Worm (Caenorhabditis elegans) whole organism, L4 larva: ENCODE data around the gene K09G1.2.

Source experiments
- D1046.2 ChIP-seq: fragments of 200-800 bp; sonication (Bioruptor generic); IDR thresholded peaks from 2 replicates; pipeline ENCODE4 v1.3.6; 2022; ENCODE audit warnings: missing genetic modification characterization, missing compliant biosample characterization
- F44E2.7 ChIP-seq: fragments of 200-800 bp; sonication (Bioruptor generic); IDR thresholded peaks from 2 replicates; pipeline ENCODE4 v2.1.2; 2022; ENCODE audit warnings: missing genetic modification characterization, missing compliant biosample characterization
- T20F7.1 ChIP-seq: fragments of 200-800 bp; sonication (Bioruptor generic); optimal IDR thresholded peaks from 2 replicates; lab custom pipeline; 2018; ENCODE audit warnings: mild to moderate bottlenecking, missing genetic modification characterization, missing compliant biosample characterization
- Y48G9A.11 ChIP-seq: fragments of 200-800 bp; sonication (Bioruptor generic); IDR thresholded peaks from 2 replicates; pipeline ENCODE4 v1.3.6; 2022; ENCODE audit warnings: missing genetic modification reagents, missing genetic modification characterization, missing compliant biosample characterization
- ZK337.2 ChIP-seq: fragments of 200-800 bp; sonication (Bioruptor generic); IDR thresholded peaks from 2 replicates; pipeline ENCODE4 v1.3.6; 2022; ENCODE audit warnings: missing genetic modification reagents, missing genetic modification characterization, missing compliant biosample characterization
- attf-4 ChIP-seq: sonication (generic microtip); optimal IDR thresholded peaks from 3 replicates; lab custom pipeline; 2017; ENCODE audit warnings: missing biosample characterization, missing genetic modification characterization
- ceh-44 ChIP-seq: fragments of 200-800 bp; sonication (Bioruptor generic); IDR thresholded peaks from 2 replicates; pipeline ENCODE4 v1.3.6; 2022; ENCODE audit warnings: missing genetic modification reagents, missing genetic modification characterization, missing compliant biosample characterization
- ceh-82 ChIP-seq: sonication (generic microtip); optimal IDR thresholded peaks from 2 replicates; lab custom pipeline; 2017; ENCODE audit warnings: missing biosample characterization, missing genetic modification characterization
- cey-2 ChIP-seq: sonication (generic microtip); optimal IDR thresholded peaks from 3 replicates; lab custom pipeline; 2017; ENCODE audit warnings: missing genetic modification characterization, mild to moderate bottlenecking, missing compliant biosample characterization, antibody characterized with exemption, borderline replicate concordance; ENCODE audit not compliant: insufficient read depth
- ctbp-1 ChIP-seq: fragments of 200-800 bp; sonication (Bioruptor generic); IDR thresholded peaks from 2 replicates; pipeline ENCODE4 v1.3.6; 2022; ENCODE audit warnings: missing genetic modification reagents, missing genetic modification characterization, missing compliant biosample characterization
- duxl-1 ChIP-seq: sonication (generic microtip); optimal IDR thresholded peaks from 2 replicates; lab custom pipeline; 2016; ENCODE audit warnings: mild to moderate bottlenecking, missing genetic modification characterization, moderate library complexity, missing compliant biosample characterization; ENCODE audit not compliant: poor library complexity
- dve-1 ChIP-seq: sonication (generic microtip); optimal IDR thresholded peaks from 2 replicates; lab custom pipeline; 2017; ENCODE audit warnings: antibody characterized with exemption, mild to moderate bottlenecking, missing genetic modification characterization, missing compliant biosample characterization; ENCODE audit not compliant: insufficient read depth
- egl-27 ChIP-seq: sonication (generic microtip); optimal IDR thresholded peaks from 3 replicates; lab custom pipeline; 2017; ENCODE audit warnings: missing biosample characterization, missing genetic modification reagents, missing genetic modification characterization
- egl-43 ChIP-seq: fragments of 200-800 bp; sonication (Bioruptor generic); IDR thresholded peaks from 2 replicates; pipeline ENCODE4 v1.3.6; 2022; ENCODE audit warnings: missing genetic modification reagents, missing genetic modification characterization, missing compliant biosample characterization
- fkh-10 ChIP-seq: fragments of 150-350 bp; optimal IDR thresholded peaks from 2 replicates; lab custom pipeline; 2014; ENCODE audit warnings: missing biosample characterization, missing genetic modification reagents, missing genetic modification characterization
- hlh-30 ChIP-seq: sonication (generic microtip); optimal IDR thresholded peaks from 2 replicates; lab custom pipeline; 2017; ENCODE audit warnings: antibody characterized with exemption, mild to moderate bottlenecking, missing genetic modification characterization, missing compliant biosample characterization; ENCODE audit not compliant: insufficient read depth
- lim-7 ChIP-seq: fragments of 200-800 bp; sonication (Bioruptor generic); IDR thresholded peaks from 2 replicates; pipeline ENCODE4 v1.3.6; 2022; ENCODE audit warnings: missing genetic modification characterization, missing compliant biosample characterization
- lin-13 ChIP-seq: fragments of 150-350 bp; optimal IDR thresholded peaks from 2 replicates; lab custom pipeline; 2014; ENCODE audit warnings: missing biosample characterization, missing genetic modification reagents, missing genetic modification characterization
- lin-15B ChIP-seq: fragments of 150-350 bp; sonication (generic microtip); optimal IDR thresholded peaks from 3 replicates; lab custom pipeline; 2014; ENCODE audit warnings: missing biosample characterization, missing genetic modification characterization
- lin-38 ChIP-seq: fragments of 200-800 bp; sonication (Bioruptor generic); IDR thresholded peaks from 2 replicates; pipeline ENCODE4 v1.3.6; 2022; ENCODE audit warnings: missing genetic modification reagents, missing genetic modification characterization, missing compliant biosample characterization
- madf-5 ChIP-seq, 2 experiments: fragments of 200-800 bp; sonication (Bioruptor generic); IDR thresholded peaks; 2 replicates each; pipeline ENCODE4 v1.3.6; 2022; ENCODE audit warnings: missing compliant biosample characterization in 2 of 2, missing genetic modification characterization in 2 of 2
- mdt-29 ChIP-seq: fragments of 200-800 bp; sonication (Bioruptor generic); IDR thresholded peaks from 2 replicates; pipeline ENCODE4 v1.3.6; 2022; ENCODE audit warnings: missing genetic modification reagents, missing genetic modification characterization, missing compliant biosample characterization
- mep-1 ChIP-seq: fragments of 150-350 bp; sonication (generic microtip); optimal IDR thresholded peaks from 3 replicates; lab custom pipeline; 2014; ENCODE audit warnings: missing biosample characterization, missing genetic modification characterization
- nhr-102 ChIP-seq: sonication (generic microtip); optimal IDR thresholded peaks from 2 replicates; lab custom pipeline; 2016; ENCODE audit warnings: mild to moderate bottlenecking, missing genetic modification characterization, moderate library complexity, missing compliant biosample characterization
- nhr-237 ChIP-seq: sonication (generic microtip); optimal IDR thresholded peaks from 2 replicates; lab custom pipeline; 2017; ENCODE audit warnings: missing biosample characterization, missing genetic modification characterization
- nhr-25 ChIP-seq: sonication (generic microtip); optimal IDR thresholded peaks from 2 replicates; lab custom pipeline; 2017; ENCODE audit warnings: missing genetic modification characterization, mild to moderate bottlenecking, missing compliant biosample characterization, antibody characterized with exemption, moderate library complexity, borderline replicate concordance; ENCODE audit not compliant: insufficient read depth
- nhr-28 ChIP-seq: fragments of 150-350 bp; optimal IDR thresholded peaks from 2 replicates; lab custom pipeline; 2014; ENCODE audit warnings: missing biosample characterization, missing genetic modification characterization
- nhr-42 ChIP-seq: fragments of 200-800 bp; sonication (Bioruptor generic); IDR thresholded peaks from 2 replicates; pipeline ENCODE4 v1.3.6; 2022; ENCODE audit warnings: missing genetic modification characterization, missing compliant biosample characterization
- nhr-77 ChIP-seq: fragments of 150-350 bp; optimal IDR thresholded peaks from 2 replicates; lab custom pipeline; 2014; ENCODE audit warnings: missing biosample characterization, missing genetic modification characterization
- php-3 ChIP-seq: fragments of 200-800 bp; sonication (Bioruptor generic); IDR thresholded peaks from 2 replicates; pipeline ENCODE4 v1.3.6; 2022; ENCODE audit warnings: missing genetic modification reagents, missing genetic modification characterization, missing compliant biosample characterization
- pqm-1 ChIP-seq: sonication (generic microtip); optimal IDR thresholded peaks from 2 replicates; lab custom pipeline; 2017; ENCODE audit warnings: missing biosample characterization, missing genetic modification characterization
- sdz-12 ChIP-seq: fragments of 200-800 bp; sonication (Bioruptor generic); optimal IDR thresholded peaks from 2 replicates; lab custom pipeline; 2018; ENCODE audit warnings: mild to moderate bottlenecking, missing genetic modification characterization, missing compliant biosample characterization
- set-16 ChIP-seq: fragments of 200-800 bp; sonication (Bioruptor generic); IDR thresholded peaks from 2 replicates; pipeline ENCODE4 v1.3.6; 2022; ENCODE audit warnings: missing genetic modification reagents, missing genetic modification characterization, missing compliant biosample characterization
- unc-130 ChIP-seq: sonication (generic microtip); optimal IDR thresholded peaks from 2 replicates; lab custom pipeline; 2016; ENCODE audit warnings: missing genetic modification reagents, missing genetic modification characterization, missing compliant biosample characterization
- unc-62 ChIP-seq, 3 experiments: fragments of 150-350 bp in 1 of 3; sonication (generic microtip); optimal IDR thresholded peaks in 2 of 3; peaks in 1 of 3; 1 replicate in 1 of 3; 2 replicates in 2 of 3; lab custom pipeline; 2014 to 2017; ENCODE audit warnings: missing biosample characterization in 3 of 3, missing genetic modification characterization in 3 of 3, missing genetic modification reagents in 3 of 3, missing genotype in 1 of 3
- zag-1 ChIP-seq: fragments of 150-350 bp; optimal IDR thresholded peaks from 2 replicates; lab custom pipeline; 2014; ENCODE audit warnings: missing biosample characterization, missing genetic modification characterization
- zfp-3 ChIP-seq: fragments of 200-800 bp; sonication (Bioruptor generic); conservative IDR thresholded peaks from 2 replicates; pipeline ENCODE4 v1.3.6; 2022; ENCODE audit warnings: missing genetic modification reagents, missing genetic modification characterization, missing compliant biosample characterization
- zip-11 ChIP-seq: fragments of 200-800 bp; sonication (Bioruptor generic); IDR thresholded peaks from 2 replicates; pipeline ENCODE4 v1.3.6; 2022; ENCODE audit warnings: missing genetic modification characterization, missing compliant biosample characterization
- zip-2 ChIP-seq: fragments of 150-350 bp; optimal IDR thresholded peaks from 2 replicates; lab custom pipeline; 2014; ENCODE audit warnings: missing biosample characterization, missing genetic modification characterization

Gene K09G1.2

ce11 chrV:9629643-9630042 lies 39.2 kb downstream of the K09G1.2 start, which contains the start of gene col-146:
Gene col-146, plus strand, starts transcription at chrV:9629943.
- TF ChIP-seq T20F7.1 (GFP tag; lab: Kevin White, UChicago) (no peak), mdt-29 (no peak), nhr-77 (tag; lab: Kevin White, UChicago) (no peak), nhr-28 (tag; lab: Kevin White, UChicago) (no peak), zfp-3 (GFP tag; lab: Robert Waterston, UW) (no peak), lin-38 (GFP tag; lab: Robert Waterston, UW) (no peak), ZK337.2 (GFP tag; lab: Robert Waterston, UW) (no peak), zip-11 (no peak), sdz-12 (no peak), Y48G9A.11 (GFP tag; lab: Robert Waterston, UW) (no peak), egl-27 (tag; lab: Kevin White, UChicago) (no peak), lin-13 (GFP tag; lab: Kevin White, UChicago) (no peak), ceh-44 (GFP tag; lab: Robert Waterston, UW) (no peak)

- TF ChIP-seq lin-38 (GFP tag; lab: Robert Waterston, UW) (0 out of 2 replicates have a peak, but pooled peaks have one; percentile 23), ctbp-1 (0 out of 2 replicates have a peak, but pooled peaks have one; percentile 14), unc-130 (GFP tag; lab: Kevin White, UChicago) (no peak), F44E2.7 (GFP tag; lab: Robert Waterston, UW) (0 out of 2 replicates have a peak, but pooled peaks have one; percentile 47), D1046.2 (GFP tag; lab: Robert Waterston, UW) (no peak), mep-1 (tag; lab: Kevin White, UChicago) (no peak), Y48G9A.11 (GFP tag; lab: Robert Waterston, UW) (0 out of 2 replicates have a peak, but pooled peaks have one; percentile 46), madf-5 (GFP tag; IDR thresholded peaks at IDR 0.05; lab: Robert Waterston, UW) (peak in 1 of 2 experiments; percentile 29; a peak in 1 of 4 replicates), unc-62 (GFP tag; optimal IDR thresholded peaks at IDR 0.05 in 1 of 2; lab: Kevin White, UChicago) (no peak), unc-62 (tag; optimal IDR thresholded peaks at IDR 0.05; lab: Kevin White, UChicago) (no peak), egl-43 (0 out of 2 replicates have a peak, but pooled peaks have one; percentile 46), pqm-1 (tag; lab: Kevin White, UChicago) (no peak), ceh-82 (tag; lab: Kevin White, UChicago) (no peak), set-16 (peak; percentile 98), duxl-1 (no peak), dve-1 (tag; lab: Kevin White, UChicago) (no peak), zag-1 (tag; lab: Kevin White, UChicago) (no peak), php-3 (GFP tag; lab: Robert Waterston, UW) (no peak), fkh-10 (GFP tag; lab: Kevin White, UChicago) (no peak), lim-7 (GFP tag; lab: Robert Waterston, UW) (0 out of 2 replicates have a peak, but pooled peaks have one; percentile 28), nhr-237 (no peak), egl-27 (tag; lab: Kevin White, UChicago) (no peak), nhr-102 (no peak)
These were observed 40.1 kb downstream of the K09G1.2 start for ce11 chrV:9630542-9630941.

- TF ChIP-seq hlh-30 (tag; lab: Kevin White, UChicago) (no peak), lin-15B (tag; lab: Kevin White, UChicago) (no peak), zip-2 (tag; lab: Kevin White, UChicago) (no peak), egl-27 (tag; lab: Kevin White, UChicago) (no peak), D1046.2 (GFP tag; lab: Robert Waterston, UW) (no peak), ZK337.2 (GFP tag; lab: Robert Waterston, UW) (no peak), attf-4 (tag; lab: Kevin White, UChicago) (no peak), nhr-25 (tag; lab: Kevin White, UChicago) (no peak), nhr-42 (GFP tag; lab: Robert Waterston, UW) (no peak), cey-2 (tag; lab: Kevin White, UChicago) (no peak)
- TF ChIP-seq, all 104 proteins: peak for 0
These were observed 40.5 kb downstream of the K09G1.2 start, which contains the start of gene T06E4.5 for ce11 chrV:9630944-9631343. Gene T06E4.5, plus strand, starts transcription at chrV:9631244.
